Fruit fly (Drosophila melanogaster): ENCODE results near the gene Ziz.

Gene Ziz

DNA sequence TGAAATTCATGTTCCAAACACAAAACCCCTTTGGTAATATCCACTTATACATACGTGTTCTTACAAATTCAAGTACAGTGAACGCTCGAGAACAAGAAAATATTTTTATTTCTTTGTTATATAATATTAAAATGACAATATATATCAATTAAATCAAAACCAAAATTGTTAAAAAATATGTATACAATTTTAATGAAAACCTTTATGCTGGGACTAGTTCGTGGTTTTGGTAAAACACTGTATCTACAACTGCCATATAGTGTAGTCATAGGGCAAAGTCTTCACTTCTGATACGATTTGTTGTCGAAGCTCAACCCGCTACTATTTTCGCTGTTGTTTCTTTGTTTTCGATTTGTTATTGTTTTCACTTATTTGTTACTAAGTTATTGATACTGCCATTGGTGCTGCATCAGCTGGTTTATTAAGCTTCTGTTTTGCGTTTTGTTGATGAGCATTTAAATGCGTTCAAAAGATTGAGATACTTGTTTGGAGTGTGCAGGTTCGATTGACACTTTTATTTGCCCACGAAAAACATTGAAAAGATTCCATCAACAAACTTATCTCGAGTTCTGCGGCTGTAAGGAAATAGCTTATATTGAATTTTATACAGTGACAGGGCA, 61.3 kb downstream of the Ziz start:
- TF ChIP-seq Sox15 (GFP tag; optimal IDR thresholded peaks at IDR 0.05) (no peak), CG34406 (GFP tag; optimal IDR thresholded peaks at IDR 0.05) (peak; percentile 36), CG9139 (GFP tag; optimal IDR thresholded peaks at IDR 0.05) (peak; percentile 45), CG11902 (GFP tag; optimal IDR thresholded peaks at IDR 0.05) (no peak), CG16779 (tag; optimal IDR thresholded peaks at IDR 0.05) (peak; percentile 54), Met (GFP tag; optimal IDR thresholded peaks at IDR 0.05) (peak; percentile 30), CG6808 (GFP tag; optimal IDR thresholded peaks at IDR 0.05) (peak; percentile 40), cyc (GFP tag; optimal IDR thresholded peaks at IDR 0.05) (peak; percentile 20), net (GFP tag; optimal IDR thresholded peaks at IDR 0.05) (peak; percentile 43), achi (GFP tag; optimal IDR thresholded peaks at IDR 0.05) (peak; percentile 28), Gug (GFP tag; IDR thresholded peaks at IDR 0.05) (peak; percentile 24; the same call in 1 of the 2 replicates), CG7368 (GFP tag; optimal IDR thresholded peaks at IDR 0.05) (peak; percentile 6), Eip78C (GFP tag) (peak; percentile 77), eg (GFP tag; IDR thresholded peaks at IDR 0.05) (peak; percentile 60; the same call in 2 of the 3 replicates), Sox14 (GFP tag; optimal IDR thresholded peaks at IDR 0.05) (peak; percentile 44), svp (GFP tag) (peak; percentile 76), CG6854 (GFP tag; optimal IDR thresholded peaks at IDR 0.05) (peak; percentile 36), Lpt (GFP tag; optimal IDR thresholded peaks at IDR 0.05) (no peak), esn (GFP tag; optimal IDR thresholded peaks at IDR 0.05) (peak; percentile 57), spab (GFP tag; optimal IDR thresholded peaks at IDR 0.05) (peak; percentile 5), CG11294 (GFP tag; IDR thresholded peaks at IDR 0.05) (no peak), CG6276 (GFP tag; optimal IDR thresholded peaks at IDR 0.05) (peak; percentile 58), dsx (GFP tag; optimal IDR thresholded peaks at IDR 0.05; ENCODE audit: poor library complexity, severe bottlenecking) (peak; percentile 32), CG8119 (GFP tag; IDR thresholded peaks at IDR 0.05) (peak; percentile 67), CG15336 (GFP tag; IDR thresholded peaks at IDR 0.05) (peak; percentile 67), lz (GFP tag; optimal IDR thresholded peaks at IDR 0.05) (no peak), CG32006 (GFP tag; optimal IDR thresholded peaks at IDR 0.05) (peak; percentile 23), Sox102F (GFP tag; optimal IDR thresholded peaks at IDR 0.05) (peak; percentile 23), Hr4 (GFP tag; optimal IDR thresholded peaks at IDR 0.05) (peak; percentile 14), CG8319 (GFP tag; optimal IDR thresholded peaks at IDR 0.05) (no peak), CG6792 (GFP tag; optimal IDR thresholded peaks at IDR 0.05) (peak; percentile 36), CG1621 (tag; optimal IDR thresholded peaks at IDR 0.05) (no peak), OdsH (GFP tag; optimal IDR thresholded peaks at IDR 0.05) (peak; percentile 35), ss (GFP tag; optimal IDR thresholded peaks at IDR 0.05) (peak; percentile 12 to 57), CG10631 (GFP tag; optimal IDR thresholded peaks at IDR 0.05) (peak; percentile 21), CG10669 (GFP tag; optimal IDR thresholded peaks at IDR 0.05) (peak; percentile 11), Hr39 (GFP tag; optimal IDR thresholded peaks at IDR 0.05) (no peak), CG11762 (GFP tag; optimal IDR thresholded peaks at IDR 0.05; ENCODE audit: insufficient read depth) (peak; percentile 14), topi (GFP tag; optimal IDR thresholded peaks at IDR 0.05) (peak; percentile 18), CG8632 (GFP tag; optimal IDR thresholded peaks at IDR 0.05) (no peak), Ets96B (tag; optimal IDR thresholded peaks at IDR 0.05) (peak; percentile 35)
